Worm (Caenorhabditis elegans) whole organism, young adult: ENCODE measurements around the gene hmp-1.

Source experiments
- B0336.3 ChIP-seq: fragments of 200-800 bp; sonication (Bioruptor generic); IDR thresholded peaks from 2 replicates; pipeline ENCODE4 v1.3.6; 2022; ENCODE audit warnings: missing genetic modification characterization, missing compliant biosample characterization
- D2030.7 ChIP-seq: fragments of 200-800 bp; sonication (Bioruptor generic); IDR thresholded peaks from 2 replicates; pipeline ENCODE4 v1.3.6; 2022; ENCODE audit warnings: missing genetic modification reagents, missing genetic modification characterization, missing compliant biosample characterization
- F22D6.2 ChIP-seq: sonication (generic microtip); optimal IDR thresholded peaks from 2 replicates; lab custom pipeline; 2016; ENCODE audit warnings: mild to moderate bottlenecking, missing genetic modification characterization, missing compliant biosample characterization
- F55B11.4 ChIP-seq: sonication (generic microtip); optimal IDR thresholded peaks from 2 replicates; lab custom pipeline; 2016; ENCODE audit warnings: missing compliant biosample characterization, missing genetic modification characterization, borderline replicate concordance; ENCODE audit not compliant: insufficient read depth
- F57A8.1 ChIP-seq: fragments of 200-800 bp; sonication (Bioruptor generic); optimal IDR thresholded peaks from 2 replicates; lab custom pipeline; 2018; ENCODE audit warnings: mild to moderate bottlenecking, missing genetic modification characterization, moderate library complexity, missing compliant biosample characterization
- T26A5.8 ChIP-seq: sonication (generic microtip); optimal IDR thresholded peaks from 2 replicates; lab custom pipeline; 2016; ENCODE audit warnings: missing genetic modification characterization, missing compliant biosample characterization
- Y53G8AR.9 ChIP-seq: fragments of 200-800 bp; sonication (Bioruptor generic); conservative IDR thresholded peaks from 2 replicates; pipeline ENCODE4 v1.3.6; 2022; ENCODE audit warnings: missing genetic modification reagents, missing genetic modification characterization, missing compliant biosample characterization
- akir-1 ChIP-seq: fragments of 200-800 bp; sonication (Bioruptor generic); optimal IDR thresholded peaks from 2 replicates; lab custom pipeline; 2018; ENCODE audit warnings: mild to moderate bottlenecking, missing genetic modification characterization, moderate library complexity, missing compliant biosample characterization
- attf-5 ChIP-seq: fragments of 200-800 bp; sonication (Bioruptor generic); optimal IDR thresholded peaks from 2 replicates; lab custom pipeline; 2018; ENCODE audit warnings: mild to moderate bottlenecking, missing genetic modification characterization, missing compliant biosample characterization
- bed-2 ChIP-seq: fragments of 200-800 bp; sonication (Bioruptor generic); IDR thresholded peaks from 2 replicates; pipeline ENCODE4 v1.3.6; 2022; ENCODE audit warnings: missing genetic modification reagents, missing genetic modification characterization, missing compliant biosample characterization
- ccch-3 ChIP-seq: fragments of 200-800 bp; sonication (Bioruptor generic); optimal IDR thresholded peaks from 2 replicates; lab custom pipeline; 2018; ENCODE audit warnings: mild to moderate bottlenecking, missing genetic modification characterization, missing compliant biosample characterization
- cebp-1 ChIP-seq, 2 experiments: fragments of 200-800 bp in 1 of 2; sonication (Bioruptor generic) in 1 of 2; sonication (generic microtip) in 1 of 2; IDR thresholded peaks in 1 of 2; optimal IDR thresholded peaks in 1 of 2; 2 replicates each; pipeline versions ENCODE4 v1.3.6 to Lab custom; 2017 to 2022; ENCODE audit warnings: missing compliant biosample characterization in 2 of 2, missing genetic modification characterization in 2 of 2, mild to moderate bottlenecking in 1 of 2, missing genetic modification reagents in 1 of 2, moderate library complexity in 1 of 2
- chd-7 ChIP-seq: sonication (generic microtip); optimal IDR thresholded peaks from 2 replicates; lab custom pipeline; 2016; ENCODE audit warnings: mild to moderate bottlenecking, missing genetic modification characterization, moderate library complexity, missing compliant biosample characterization
- die-1 ChIP-seq: sonication (generic microtip); optimal IDR thresholded peaks from 2 replicates; lab custom pipeline; 2016; ENCODE audit warnings: missing genotype, mild to moderate bottlenecking, missing genetic modification characterization, missing compliant biosample characterization
- egl-18 ChIP-seq: fragments of 200-800 bp; sonication (Bioruptor generic); IDR thresholded peaks from 2 replicates; pipeline ENCODE4 v1.3.6; 2022; ENCODE audit warnings: missing genetic modification reagents, missing genetic modification characterization, missing compliant biosample characterization
- ekl-4 ChIP-seq: fragments of 200-800 bp; sonication (Bioruptor generic); IDR thresholded peaks from 2 replicates; pipeline ENCODE4 v1.3.6; 2022; ENCODE audit warnings: missing genetic modification reagents, missing genetic modification characterization, missing compliant biosample characterization
- hlh-12 ChIP-seq: sonication (generic microtip); optimal IDR thresholded peaks from 2 replicates; lab custom pipeline; 2016; ENCODE audit warnings: missing genetic modification characterization, missing compliant biosample characterization
- hsf-1 ChIP-seq: fragments of 200-800 bp; sonication (Bioruptor generic); IDR thresholded peaks from 2 replicates; pipeline ENCODE4 v1.3.6; 2022; ENCODE audit warnings: missing genetic modification reagents, missing genetic modification characterization, missing compliant biosample characterization
- lag-1 ChIP-seq: fragments of 200-800 bp; sonication (Bioruptor generic); IDR thresholded peaks from 2 replicates; pipeline ENCODE4 v1.3.6; 2022; ENCODE audit warnings: missing genetic modification reagents, missing genetic modification characterization, missing compliant biosample characterization
- lin-40 ChIP-seq: sonication (generic microtip); optimal IDR thresholded peaks from 2 replicates; lab custom pipeline; 2016; ENCODE audit warnings: missing genetic modification characterization, mild to moderate bottlenecking, missing compliant biosample characterization, missing genotype, missing genetic modification reagents
- lsy-27 ChIP-seq: sonication (generic microtip); optimal IDR thresholded peaks from 2 replicates; lab custom pipeline; 2017; ENCODE audit warnings: missing genetic modification characterization, mild to moderate bottlenecking, missing compliant biosample characterization, antibody characterized with exemption, missing genotype, borderline replicate concordance; ENCODE audit not compliant: insufficient read depth
- madf-3 ChIP-seq: fragments of 200-800 bp; sonication (Bioruptor generic); IDR thresholded peaks from 2 replicates; pipeline ENCODE4 v1.3.6; 2022; ENCODE audit warnings: missing genetic modification reagents, missing genetic modification characterization, missing compliant biosample characterization
- mcd-1 ChIP-seq: fragments of 200-800 bp; sonication (Bioruptor generic); IDR thresholded peaks from 2 replicates; pipeline ENCODE4 v1.3.6; 2022; ENCODE audit warnings: missing genetic modification reagents, missing genetic modification characterization, missing compliant biosample characterization
- mxl-1 ChIP-seq: sonication (generic microtip); optimal IDR thresholded peaks from 2 replicates; lab custom pipeline; 2016; ENCODE audit warnings: missing genetic modification characterization, missing compliant biosample characterization
- nfyb-1 ChIP-seq: fragments of 200-800 bp; sonication (Bioruptor generic); IDR thresholded peaks from 2 replicates; pipeline ENCODE4 v1.3.6; 2022; ENCODE audit warnings: missing genetic modification reagents, missing genetic modification characterization, missing compliant biosample characterization
- nhr-90 ChIP-seq: sonication (generic microtip); optimal IDR thresholded peaks from 2 replicates; lab custom pipeline; 2016; ENCODE audit warnings: missing genotype, mild to moderate bottlenecking, missing genetic modification characterization, missing compliant biosample characterization
- rcor-1 ChIP-seq: fragments of 200-800 bp; sonication (Bioruptor generic); IDR thresholded peaks from 2 replicates; pipeline ENCODE4 v1.3.6; 2022; ENCODE audit warnings: missing genetic modification reagents, missing genetic modification characterization, missing compliant biosample characterization
- rpc-1 ChIP-seq, 2 experiments: fragments of 150-350 bp in 1 of 2; sonication (generic microtip) in 1 of 2; optimal IDR thresholded peaks; 2 replicates each; lab custom pipeline; 2014 to 2018; ENCODE audit warnings: missing biosample characterization in 1 of 2, missing genetic modification characterization in 1 of 2, missing genetic modification reagents in 1 of 2, missing genotype in 1 of 2
- sea-2 ChIP-seq: fragments of 200-800 bp; sonication (Bioruptor generic); IDR thresholded peaks from 2 replicates; pipeline ENCODE4 v1.3.6; 2022; ENCODE audit warnings: missing genetic modification characterization, missing compliant biosample characterization
- snpc-3.4 ChIP-seq: sonication (generic microtip); optimal IDR thresholded peaks from 2 replicates; lab custom pipeline; 2017; ENCODE audit warnings: missing genetic modification characterization, mild to moderate bottlenecking, missing compliant biosample characterization, antibody characterized with exemption, moderate library complexity, missing genotype, missing genetic modification reagents
- somi-1 ChIP-seq: fragments of 200-800 bp; sonication (Bioruptor generic); optimal IDR thresholded peaks from 2 replicates; lab custom pipeline; 2018; ENCODE audit warnings: mild to moderate bottlenecking, missing genetic modification characterization, missing compliant biosample characterization
- sptf-2 ChIP-seq: fragments of 200-800 bp; sonication (Bioruptor generic); optimal IDR thresholded peaks from 2 replicates; lab custom pipeline; 2018; ENCODE audit warnings: mild to moderate bottlenecking, missing genetic modification characterization, missing compliant biosample characterization
- xnd-1 ChIP-seq: sonication (generic microtip); optimal IDR thresholded peaks from 2 replicates; lab custom pipeline; 2016; ENCODE audit warnings: missing genotype, missing genetic modification reagents, missing genetic modification characterization, missing compliant biosample characterization
- ztf-18 ChIP-seq: sonication (generic microtip); optimal IDR thresholded peaks from 2 replicates; lab custom pipeline; 2016; ENCODE audit warnings: missing genotype, mild to moderate bottlenecking, missing genetic modification characterization, missing compliant biosample characterization
- ztf-25 ChIP-seq: fragments of 200-800 bp; sonication (Bioruptor generic); IDR thresholded peaks from 2 replicates; pipeline ENCODE4 v1.3.6; 2022; ENCODE audit warnings: missing genetic modification reagents, missing genetic modification characterization, missing compliant biosample characterization

The hmp-1 gene

ce11 chrV:11799252-11799822 lies 46.3 kb upstream of the hmp-1 start (continued):
- TF ChIP-seq sea-2 (no peak), B0336.3 (GFP tag; lab: Robert Waterston, UW) (no peak), Y53G8AR.9 (no peak), F22D6.2 (peak; percentile 81), ztf-18 (tag; lab: Kevin White, UChicago) (no peak), lin-40 (peak; percentile 80), die-1 (tag; lab: Kevin White, UChicago) (peak; percentile 86), sptf-2 (GFP tag; lab: Kevin White, UChicago) (no peak), rpc-1 (optimal IDR thresholded peaks at IDR 0.05; lab: Kevin White, UChicago) (no peak), rpc-1 (tag; optimal IDR thresholded peaks at IDR 0.05; lab: Kevin White, UChicago) (no peak), bed-2 (GFP tag; lab: Robert Waterston, UW) (no peak), T26A5.8 (tag; lab: Kevin White, UChicago) (no peak), xnd-1 (tag; lab: Kevin White, UChicago) (no peak), lsy-27 (tag; lab: Kevin White, UChicago) (no peak), D2030.7 (GFP tag; lab: Robert Waterston, UW) (no peak), akir-1 (GFP tag; lab: Kevin White, UChicago) (no peak), mxl-1 (tag; lab: Kevin White, UChicago) (no peak), mcd-1 (no peak), ekl-4 (GFP tag; lab: Robert Waterston, UW) (no peak), F55B11.4 (tag; lab: Kevin White, UChicago) (no peak), ccch-3 (GFP tag; lab: Kevin White, UChicago) (no peak), ztf-25 (GFP tag; lab: Robert Waterston, UW) (no peak), egl-18 (no peak), madf-3 (GFP tag; lab: Robert Waterston, UW) (0 out of 2 replicates have a peak, but pooled peaks have one; percentile 19), rcor-1 (GFP tag; lab: Robert Waterston, UW) (no peak), chd-7 (tag; lab: Kevin White, UChicago) (peak; percentile 66), F57A8.1 (GFP tag; lab: Kevin White, UChicago) (no peak), lag-1 (GFP tag; lab: Robert Waterston, UW) (no peak), cebp-1 (GFP tag; IDR thresholded peaks at IDR 0.05; lab: Robert Waterston, UW) (no peak), cebp-1 (tag; optimal IDR thresholded peaks at IDR 0.05; lab: Kevin White, UChicago) (peak; percentile 3), snpc-3.4 (tag; lab: Kevin White, UChicago) (no peak), nfyb-1 (GFP tag; lab: Robert Waterston, UW) (peak; percentile 70; the same call in 1 of the 2 replicates), hlh-12 (tag; lab: Kevin White, UChicago) (no peak), attf-5 (GFP tag; lab: Kevin White, UChicago) (no peak)
- TF ChIP-seq, all 124 proteins: peak for 11

ce11 chrV:11800486-11800885 lies 45.2 kb upstream of the hmp-1 start:
- no peak for TF ChIP-seq nhr-90 (tag; lab: Kevin White, UChicago)
- no peak for TF ChIP-seq hsf-1 (GFP tag; lab: Robert Waterston, UW)
- TF ChIP-seq somi-1 (GFP tag; lab: Kevin White, UChicago): no peak
